Worm (Caenorhabditis elegans): Measurements from ENCODE around the gene F54C4.4.
A peak's percentile ranks its signal among the peaks of the same experiment; 100 is the strongest.

The F54C4.4 gene

ce11 chrIII:87183-87582 lies at the start of gene F54C4.4, which contains the start of gene mrpl-40:
Gene F54C4.4 (minus strand): TSS chrIII:87381.
Gene mrpl-40 (plus strand): TSS chrIII:87559.
- TF ChIP-seq ztf-11 (tag; optimal IDR thresholded peaks at IDR 0.05) (peak in 1 of 2 experiments; percentile 57), ceh-90 (tag; optimal IDR thresholded peaks at IDR 0.05) (no peak), fos-1 (tag; optimal IDR thresholded peaks at IDR 0.05) (peak; percentile 25), nhr-85 (tag) (peak; percentile 81), rnt-1 (tag; optimal IDR thresholded peaks at IDR 0.05) (peak; percentile 60), C34B4.2 (tag; optimal IDR thresholded peaks at IDR 0.05) (no peak), dpl-1 (GFP tag; optimal IDR thresholded peaks at IDR 0.05) (peak; percentile 45 to 67 (median 65)), nhr-237 (tag; optimal IDR thresholded peaks at IDR 0.05) (peak; percentile 11), snpc-4 (tag; optimal IDR thresholded peaks at IDR 0.05) (peak; percentile 20), ceh-82 (tag; optimal IDR thresholded peaks at IDR 0.05) (peak; percentile 56 to 87 (median 59)), elt-3 (tag; optimal IDR thresholded peaks at IDR 0.05) (peak in 1 of 6 experiments; percentile 28), lin-13 (GFP tag; optimal IDR thresholded peaks at IDR 0.05) (peak; percentile 61), xbp-1 (tag; optimal IDR thresholded peaks at IDR 0.05) (peak; percentile 72), dsc-1 (tag; optimal IDR thresholded peaks at IDR 0.05) (peak; percentile 58), fkh-8 (tag; optimal IDR thresholded peaks at IDR 0.05) (peak; percentile 62), pqm-1 (tag; optimal IDR thresholded peaks at IDR 0.05) (no peak), nhr-90 (tag; optimal IDR thresholded peaks at IDR 0.05; ENCODE audit: poor library complexity) (peak; percentile 59), mep-1 (tag; optimal IDR thresholded peaks at IDR 0.05) (peak; percentile 61), lin-15B (tag; optimal IDR thresholded peaks at IDR 0.05) (peak; percentile 46), nhr-28 (tag; optimal IDR thresholded peaks at IDR 0.05) (no peak), egl-27 (tag; optimal IDR thresholded peaks at IDR 0.05) (no peak), zip-4 (GFP tag; optimal IDR thresholded peaks at IDR 0.05) (no peak), unc-86 (tag; optimal IDR thresholded peaks at IDR 0.05) (peak; percentile 72), lin-39 (tag; optimal IDR thresholded peaks at IDR 0.05) (peak; percentile 62), ztf-4 (tag; optimal IDR thresholded peaks at IDR 0.05) (no peak), unc-30 (tag; optimal IDR thresholded peaks at IDR 0.05) (no peak), fkh-4 (tag; optimal IDR thresholded peaks at IDR 0.05; ENCODE audit: borderline replicate concordance) (no peak), unc-98 (GFP tag; IDR thresholded peaks at IDR 0.05) (no peak), nhr-12 (tag; optimal IDR thresholded peaks at IDR 0.05) (no peak), vab-15 (tag; optimal IDR thresholded peaks at IDR 0.05) (no peak), nhr-20 (tag; optimal IDR thresholded peaks at IDR 0.05) (peak; percentile 53), Y116A8C.19 (tag; optimal IDR thresholded peaks at IDR 0.05; ENCODE audit: borderline replicate concordance) (no peak), alr-1 (tag; optimal IDR thresholded peaks at IDR 0.05; ENCODE audit: borderline replicate concordance) (no peak), ceh-63 (GFP tag; optimal IDR thresholded peaks at IDR 0.05) (no peak), ceh-88 (GFP tag; IDR thresholded peaks at IDR 0.05) (no peak), hlh-17 (GFP tag; optimal IDR thresholded peaks at IDR 0.05; ENCODE audit: borderline replicate concordance) (no peak), nhr-71 (tag; optimal IDR thresholded peaks at IDR 0.05) (peak; percentile 76), lin-14 (GFP tag; optimal IDR thresholded peaks at IDR 0.05) (peak; percentile 73), aha-1 (tag; optimal IDR thresholded peaks at IDR 0.05) (no peak), swsn-7 (tag; optimal IDR thresholded peaks at IDR 0.05) (peak; percentile 76), pax-3 (tag; optimal IDR thresholded peaks at IDR 0.05) (peak; percentile 40), nhr-47 (tag; optimal IDR thresholded peaks at IDR 0.05) (peak; percentile 84), nhr-77 (tag; optimal IDR thresholded peaks at IDR 0.05) (peak; percentile 18), ama-1 (optimal IDR thresholded peaks at IDR 0.05) (no peak), grh-1 (GFP tag; IDR thresholded peaks at IDR 0.05) (no peak), unc-130 (tag; optimal IDR thresholded peaks at IDR 0.05) (peak; percentile 62), elt-2 (tag; optimal IDR thresholded peaks at IDR 0.05) (no peak), C16A3.4 (tag; optimal IDR thresholded peaks at IDR 0.05) (peak; percentile 74), lsy-2 (tag; optimal IDR thresholded peaks at IDR 0.05) (peak; percentile 81 to 83), sptf-1 (tag; optimal IDR thresholded peaks at IDR 0.05) (no peak), C04F5.9 (tag; optimal IDR thresholded peaks at IDR 0.05) (no peak), jun-1 (tag; optimal IDR thresholded peaks at IDR 0.05) (peak; percentile 66), egl-13 (tag; optimal IDR thresholded peaks at IDR 0.05) (peak; percentile 23)
